Fruit fly (Drosophila melanogaster) Kc167 (cell line): ENCODE results near the gene CG14818.

Experiments used
- Myc ChIP-seq: fragments of >200 bp; optimal IDR thresholded peaks from 2 replicates; lab custom pipeline; 2017; ENCODE audit warnings: missing external identifiers
- Sin3A ChIP-seq: fragments of >200 bp; optimal IDR thresholded peaks from 2 replicates; lab custom pipeline; 2018; ENCODE audit warnings: missing external identifiers
- h ChIP-seq: fragments of >200 bp; optimal IDR thresholded peaks from 3 replicates; lab custom pipeline; 2018; ENCODE audit warnings: missing external identifiers
- insv ChIP-seq: fragments of >200 bp; optimal IDR thresholded peaks from 3 replicates; lab custom pipeline; 2018; ENCODE audit warnings: missing external identifiers
- psq ChIP-seq: fragments of >200 bp; optimal IDR thresholded peaks from 2 replicates; lab custom pipeline; 2017; ENCODE audit warnings: missing external identifiers
- ttk ChIP-seq: sonication (Bioruptor generic); optimal IDR thresholded peaks from 2 replicates; lab custom pipeline; 2017; ENCODE audit warnings: missing external identifiers

CG14818 gene

DNA sequence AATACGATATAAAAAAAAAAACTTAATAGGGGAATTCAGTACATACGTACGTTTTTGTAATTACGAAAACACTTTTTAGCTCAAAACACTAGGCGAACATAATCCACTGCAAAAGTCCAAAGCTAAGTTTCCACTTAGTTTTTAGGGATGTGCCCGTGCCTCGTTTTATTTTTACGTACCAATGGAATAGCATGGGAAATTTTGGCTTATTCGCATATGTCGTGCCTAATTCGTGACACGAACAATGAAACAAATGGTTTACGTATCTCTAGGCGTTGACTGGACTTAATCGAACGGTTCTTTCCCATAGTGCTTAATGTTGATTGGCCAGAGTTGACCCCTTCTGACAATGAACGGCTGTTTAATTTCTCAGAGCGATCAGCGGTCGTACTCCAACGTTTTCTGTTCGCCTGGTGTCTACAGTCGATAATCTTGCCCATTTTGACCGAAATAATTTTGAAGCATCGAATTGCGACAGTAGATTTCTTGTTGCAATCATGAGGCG is at the start of gene CG14818:
Gene CG14818, minus strand, starts transcription at position 169 of the 505 bp plus-strand sequence.
- no peak for TF ChIP-seq Myc (lab: Kevin White, UChicago)
- TF ChIP-seq h (lab: Kevin White, UChicago), result no peak
- no peak for TF ChIP-seq psq (lab: Kevin White, UChicago)
- TF ChIP-seq Sin3A (lab: Kevin White, UChicago), result no peak
- TF ChIP-seq insv (lab: Kevin White, UChicago), result no peak
- no peak for TF ChIP-seq ttk (lab: Kevin White, UChicago)

DNA sequence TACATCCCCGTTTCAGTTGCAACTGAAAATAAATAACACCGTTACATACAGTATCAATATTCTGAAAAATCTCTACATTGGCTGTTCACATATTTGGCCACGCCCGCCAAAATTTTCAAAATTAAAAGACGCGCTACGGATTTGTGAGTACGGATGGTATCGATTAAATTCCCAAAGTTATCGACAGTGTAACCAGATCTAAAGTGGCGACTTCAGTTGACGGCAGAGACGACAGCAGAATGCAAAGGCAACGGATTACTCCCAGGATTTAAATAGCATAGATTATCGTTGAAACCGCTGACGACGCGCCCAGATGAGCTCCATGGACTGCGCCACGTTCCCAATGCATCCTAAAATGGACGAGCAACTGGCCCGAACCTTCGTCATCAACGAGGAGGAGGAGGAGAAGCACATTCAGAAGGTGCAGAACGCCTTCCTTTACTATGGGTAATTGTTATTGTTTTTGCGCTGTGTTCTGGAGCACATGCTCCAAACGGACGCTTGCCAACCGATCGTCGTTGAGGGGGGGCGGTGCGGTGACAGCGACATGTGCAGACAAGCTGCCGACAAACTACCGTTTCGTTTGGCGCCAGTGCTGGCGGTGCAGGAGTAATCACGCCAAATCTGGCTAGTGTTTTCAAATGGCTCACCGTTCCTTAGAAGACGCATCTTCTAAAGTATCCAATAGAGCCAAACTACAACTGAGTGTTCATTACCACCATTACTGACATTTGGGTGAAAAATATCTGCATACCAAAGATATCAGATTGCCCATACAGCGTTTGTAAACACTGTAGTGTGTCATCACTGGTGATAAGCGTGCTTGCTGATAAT is 48.1 kb upstream of the CG14818 start, which contains the start of gene CG11596:
Gene CG11596, plus strand, starts transcription at position 211 of the 834 bp plus-strand sequence.
- TF ChIP-seq insv (lab: Kevin White, UChicago) (no peak), Myc (lab: Kevin White, UChicago) (no peak), psq (lab: Kevin White, UChicago) (no peak), h (lab: Kevin White, UChicago) (no peak), ttk (lab: Kevin White, UChicago) (no peak), Sin3A (lab: Kevin White, UChicago) (no peak)

dm6 chrX:1922765-1923501 is 43.4 kb upstream of the CG14818 start, which contains the start of the genes eIF2Bepsilon and Ocrl:
TSS of gene eIF2Bepsilon (minus strand) at chrX:1922874.
TSS of gene Ocrl (plus strand) at chrX:1922981.
- TF ChIP-seq h (lab: Kevin White, UChicago) (no peak), insv (lab: Kevin White, UChicago) (peak; percentile 93)

DNA sequence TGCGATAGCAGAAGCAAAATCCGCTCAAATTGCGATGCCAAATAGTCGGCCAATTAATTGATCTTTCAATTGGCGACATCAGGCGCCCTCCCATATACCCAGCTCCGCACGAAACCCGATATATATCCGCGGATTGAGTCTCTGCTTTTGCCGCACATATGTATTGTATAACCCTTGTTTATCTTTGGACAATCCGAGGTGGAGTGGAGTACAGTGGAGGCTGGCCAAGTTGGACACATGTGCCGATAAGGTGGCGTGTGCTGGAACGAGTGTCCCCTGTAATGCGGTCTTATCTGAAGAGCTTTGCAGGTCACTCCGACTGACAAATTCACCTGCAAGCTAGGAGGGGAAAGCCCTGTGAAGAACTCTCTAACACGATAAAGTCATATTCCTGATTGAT is 30.0 kb upstream of the CG14818 start:
- TF ChIP-seq psq (lab: Kevin White, UChicago) (no peak), insv (lab: Kevin White, UChicago) (no peak), ttk (lab: Kevin White, UChicago) (no peak), Sin3A (lab: Kevin White, UChicago) (no peak), h (lab: Kevin White, UChicago) (no peak), Myc (lab: Kevin White, UChicago) (no peak)

DNA sequence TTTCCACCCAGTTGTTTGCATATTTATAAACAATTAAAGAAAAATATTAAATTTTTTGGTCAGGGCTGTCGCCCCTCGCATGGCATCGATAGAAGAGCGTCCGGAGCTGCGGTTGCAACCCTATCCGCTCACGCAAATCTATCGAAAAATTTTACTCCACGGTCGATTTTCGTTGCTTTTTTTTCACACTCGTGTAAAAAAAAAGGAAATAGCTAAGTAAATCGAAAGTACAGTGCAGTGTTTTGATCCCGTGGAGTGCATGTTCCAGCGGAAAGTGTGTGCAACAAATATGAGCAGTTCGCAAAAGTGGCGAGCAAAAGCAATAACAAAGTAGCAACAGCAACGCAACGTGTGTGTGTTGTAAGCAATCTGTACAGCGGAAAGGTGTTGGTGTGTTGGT is 29.2 kb upstream of the CG14818 start, which contains the start of the genes Edem1 and Rbcn-3B:
Gene Edem1, minus strand, starts transcription at position 71 of the 400 bp plus-strand sequence.
Gene Rbcn-3B, plus strand, starts transcription at position 164 of the 400 bp plus-strand sequence.
- TF ChIP-seq h (lab: Kevin White, UChicago), result no peak
- TF ChIP-seq psq (lab: Kevin White, UChicago), result no peak
- TF ChIP-seq Myc (lab: Kevin White, UChicago), result no peak
- no peak for TF ChIP-seq insv (lab: Kevin White, UChicago)
- TF ChIP-seq ttk (lab: Kevin White, UChicago), result no peak
- no peak for TF ChIP-seq Sin3A (lab: Kevin White, UChicago)

dm6 chrX:1907727-1908264 is 28.2 kb upstream of the CG14818 start, which contains the start of gene mip130:
TSS of gene mip130 (plus strand) at chrX:1908239.
- TF ChIP-seq Sin3A (lab: Kevin White, UChicago) (no peak), insv (lab: Kevin White, UChicago) (no peak), Myc (lab: Kevin White, UChicago) (no peak), ttk (lab: Kevin White, UChicago) (no peak), h (lab: Kevin White, UChicago) (no peak), psq (lab: Kevin White, UChicago) (no peak)

DNA sequence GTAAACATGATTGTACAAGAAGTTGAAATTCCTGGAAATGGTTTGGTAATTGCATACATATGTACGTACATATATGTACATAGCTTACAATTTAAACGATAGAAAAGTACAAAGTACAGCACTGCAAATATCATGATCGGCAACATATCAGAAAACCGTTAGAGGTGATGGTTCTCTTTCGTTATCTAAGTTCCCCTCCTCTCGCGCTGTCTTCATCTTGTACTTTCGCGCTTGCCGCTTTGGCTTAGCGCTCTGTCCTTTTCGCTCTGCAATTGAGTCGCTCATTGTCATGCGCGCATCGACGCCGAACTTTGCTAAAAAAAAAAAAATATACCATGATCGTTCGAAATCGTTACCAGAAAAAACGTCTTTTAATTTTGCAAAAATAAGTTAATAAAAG is 24.4 kb upstream of the CG14818 start:
- TF ChIP-seq ttk (lab: Kevin White, UChicago) (no peak), h (lab: Kevin White, UChicago) (no peak)

dm6 chrX:1903077-1903476 is 23.5 kb upstream of the CG14818 start, which contains the start of gene CG32801:
TSS of gene CG32801 (minus strand) at chrX:1903177.
- no peak for TF ChIP-seq insv (lab: Kevin White, UChicago)
- no peak for TF ChIP-seq Sin3A (lab: Kevin White, UChicago)
- no peak for TF ChIP-seq ttk (lab: Kevin White, UChicago)
- no peak for TF ChIP-seq h (lab: Kevin White, UChicago)
- no peak for TF ChIP-seq Myc (lab: Kevin White, UChicago)
- no peak for TF ChIP-seq psq (lab: Kevin White, UChicago)

dm6 chrX:1901605-1902136 is 22.1 kb upstream of the CG14818 start, which contains the start of gene Ldaf1:
TSS of gene Ldaf1 (minus strand) at chrX:1901911.
- no peak for TF ChIP-seq psq (lab: Kevin White, UChicago)
- TF ChIP-seq h (lab: Kevin White, UChicago), result no peak

dm6 chrX:1900123-1900818 is 20.7 kb upstream of the CG14818 start, which contains the start of gene arm:
TSS of gene arm (minus strand) at chrX:1900646.
- TF ChIP-seq Myc (lab: Kevin White, UChicago) (no peak), Sin3A (lab: Kevin White, UChicago) (no peak), insv (lab: Kevin White, UChicago) (no peak), ttk (lab: Kevin White, UChicago) (no peak)
